Fruit fly (Drosophila melanogaster) whole organism, pupa: ENCODE measurements around the gene ihog.

Experiments used
- CG15710 ChIP-seq: fragments of 200-800 bp; sonication (Bioruptor generic); optimal IDR thresholded peaks from 2 replicates; lab custom pipeline; 2018; ENCODE audit warnings: missing biosample characterization, mild to moderate bottlenecking, missing genetic modification characterization, moderate library complexity
- CG32121 ChIP-seq: fragments of 200-800 bp; sonication (Bioruptor generic); IDR thresholded peaks from 2 replicates; pipeline ENCODE4 v1.3.6; 2022; ENCODE audit warnings: missing biosample characterization, missing genetic modification characterization
- CG34367 ChIP-seq: fragments of 200-800 bp; sonication (Bioruptor generic); optimal IDR thresholded peaks from 2 replicates; lab custom pipeline; 2018; ENCODE audit warnings: missing biosample characterization, mild to moderate bottlenecking, missing genetic modification characterization
- CG8301 ChIP-seq: fragments of 200-800 bp; sonication (Bioruptor generic); optimal IDR thresholded peaks from 2 replicates; lab custom pipeline; 2018; ENCODE audit warnings: missing biosample characterization, mild to moderate bottlenecking, missing genetic modification characterization
- Ets98B ChIP-seq: fragments of 200-800 bp; sonication (Bioruptor generic); IDR thresholded peaks from 2 replicates; pipeline ENCODE4 v1.3.6; 2022; ENCODE audit warnings: missing biosample characterization, missing genetic modification characterization
- fd96Ca ChIP-seq: fragments of 200-800 bp; sonication (Bioruptor generic); IDR thresholded peaks from 3 replicates; pipeline ENCODE4 v1.3.6; 2022; ENCODE audit warnings: missing biosample characterization, missing genetic modification characterization

DNA sequence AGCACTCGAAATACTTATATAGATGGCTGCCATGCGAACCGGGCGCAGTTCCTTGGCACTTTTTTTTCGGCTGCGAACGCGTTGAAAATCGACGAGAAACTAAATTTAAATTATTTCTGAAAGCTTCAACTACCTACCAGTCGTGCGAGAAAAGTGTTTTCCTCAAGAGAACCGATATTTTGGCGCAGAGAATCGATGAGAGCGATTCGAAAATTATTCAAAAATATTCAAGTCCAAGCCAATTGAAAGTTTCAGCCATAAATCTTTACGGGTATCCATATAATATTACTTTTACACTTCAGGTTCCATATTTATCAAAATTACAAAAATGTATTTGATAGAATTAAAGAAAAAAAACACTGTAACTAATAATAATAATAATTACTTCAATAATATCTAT is 5.9 kb downstream of the ihog start, which contains the start of gene CG18304:
- TF ChIP-seq Ets98B (GFP tag; lab: Robert Waterston, UW) (no peak), CG34367 (tag; lab: Kevin White, UChicago) (no peak), fd96Ca (GFP tag; lab: Robert Waterston, UW) (no peak), CG8301 (tag; lab: Kevin White, UChicago) (no peak), CG32121 (no peak), CG15710 (tag; lab: Kevin White, UChicago) (no peak)
